Worm (Caenorhabditis elegans): ENCODE results near the gene F14D7.8.

ce11 chrV:14355738-14356368 is 43.3 kb upstream of the F14D7.8 start, which contains the start of gene cyn-1:
- TF ChIP-seq dao-5 (tag; optimal IDR thresholded peaks at IDR 0.05), result no peak
- TF ChIP-seq him-1 (tag; optimal IDR thresholded peaks at IDR 0.05), result peak; percentile 53
